Fruit fly (Drosophila melanogaster) whole organism, embryonic: Measurements from ENCODE around the gene CG31687.

Source experiments
- Aef1 ChIP-seq: fragments of 200-800 bp; sonication (Bioruptor generic); IDR thresholded peaks from 3 replicates; pipeline ENCODE4 v1.3.6; 2022; ENCODE audit warnings: missing biosample characterization, missing genetic modification characterization
- B-H1 ChIP-seq: fragments of 200-800 bp; sonication (Bioruptor generic); IDR thresholded peaks from 3 replicates; pipeline ENCODE4 v1.3.6; 2022; ENCODE audit warnings: missing biosample characterization, missing genetic modification characterization
- Bgb ChIP-seq: fragments of 200-800 bp; sonication (Bioruptor generic); IDR thresholded peaks from 2 replicates; pipeline ENCODE4 v1.3.6; 2022; ENCODE audit warnings: missing biosample characterization, missing genetic modification characterization; ENCODE audit not compliant: partially characterized antibody
- CG10959 ChIP-seq: fragments of 200-800 bp; sonication (Bioruptor generic); IDR thresholded peaks from 2 replicates; pipeline ENCODE4 v1.3.6; 2022; ENCODE audit warnings: missing biosample characterization, missing genetic modification characterization
- CG11723 ChIP-seq: fragments of 200-800 bp; sonication (Bioruptor generic); optimal IDR thresholded peaks from 2 replicates; lab custom pipeline; 2017; ENCODE audit warnings: missing biosample characterization, mild to moderate bottlenecking, missing genetic modification characterization
- CG13894 ChIP-seq: fragments of 200-800 bp; sonication (Bioruptor generic); optimal IDR thresholded peaks from 3 replicates; lab custom pipeline; 2018; ENCODE audit warnings: missing biosample characterization, mild to moderate bottlenecking, missing genetic modification characterization, moderate library complexity
- CG15696 ChIP-seq: fragments of 200-800 bp; sonication (Bioruptor generic); optimal IDR thresholded peaks from 2 replicates; lab custom pipeline; 2019; ENCODE audit warnings: missing biosample characterization, mild to moderate bottlenecking, missing genetic modification characterization, moderate library complexity
- CG17359 ChIP-seq: fragments of 200-800 bp; sonication (Bioruptor generic); optimal IDR thresholded peaks from 3 replicates; lab custom pipeline; 2018; ENCODE audit warnings: missing biosample characterization, mild to moderate bottlenecking, missing genetic modification characterization, moderate library complexity
- CG18011 ChIP-seq: fragments of 200-800 bp; sonication (Bioruptor generic); optimal IDR thresholded peaks from 2 replicates; lab custom pipeline; 2017; ENCODE audit warnings: missing biosample characterization, missing genetic modification characterization, mild to moderate bottlenecking, moderate library complexity, missing genotype
- CG2199 ChIP-seq: fragments of 200-800 bp; sonication (Bioruptor generic); IDR thresholded peaks from 3 replicates; pipeline ENCODE4 v1.3.6; 2022; ENCODE audit warnings: missing biosample characterization, missing genetic modification characterization
- CG2202 ChIP-seq: fragments of 200-800 bp; sonication (Bioruptor generic); optimal IDR thresholded peaks from 2 replicates; lab custom pipeline; 2018; ENCODE audit warnings: missing biosample characterization, mild to moderate bottlenecking, missing genetic modification characterization
- CG3847 ChIP-seq: fragments of 200-800 bp; sonication (Bioruptor generic); IDR thresholded peaks from 2 replicates; pipeline ENCODE4 v1.3.6; 2022; ENCODE audit warnings: missing biosample characterization, missing genetic modification characterization
- CG4404 ChIP-seq: fragments of 200-800 bp; sonication (Bioruptor generic); IDR thresholded peaks from 2 replicates; pipeline ENCODE4 v1.3.6; 2022; ENCODE audit warnings: missing biosample characterization, missing genetic modification characterization
- CG4424 ChIP-seq: fragments of 200-800 bp; sonication (Bioruptor generic); optimal IDR thresholded peaks from 3 replicates; lab custom pipeline; 2016; ENCODE audit warnings: missing biosample characterization, missing genetic modification characterization
- CHES-1-like ChIP-seq: fragments of 200-800 bp; sonication (Bioruptor generic); optimal IDR thresholded peaks from 2 replicates; lab custom pipeline; 2016; ENCODE audit warnings: missing biosample characterization, missing genetic modification characterization
- CoRest ChIP-seq: fragments of 200-800 bp; sonication (Bioruptor generic); optimal IDR thresholded peaks from 3 replicates; lab custom pipeline; 2018; ENCODE audit warnings: missing biosample characterization, mild to moderate bottlenecking, missing genetic modification characterization, moderate library complexity
- ERR ChIP-seq: fragments of 200-800 bp; sonication (Bioruptor generic); optimal IDR thresholded peaks from 2 replicates; lab custom pipeline; 2016; ENCODE audit warnings: missing biosample characterization, missing genetic modification characterization
- Elba2 ChIP-seq: fragments of 200-800 bp; sonication (Bioruptor generic); optimal IDR thresholded peaks from 3 replicates; lab custom pipeline; 2016; ENCODE audit warnings: missing biosample characterization, missing genetic modification characterization
- HLHmδ ChIP-seq: fragments of 200-800 bp; sonication (Bioruptor generic); optimal IDR thresholded peaks from 2 replicates; lab custom pipeline; 2018; ENCODE audit warnings: missing biosample characterization, mild to moderate bottlenecking, missing genetic modification characterization, moderate library complexity
- Hr3 ChIP-seq: fragments of 200-800 bp; sonication (Bioruptor generic); optimal IDR thresholded peaks from 3 replicates; lab custom pipeline; 2016; ENCODE audit warnings: missing biosample characterization, missing genetic modification characterization
- Lpt ChIP-seq: fragments of >200 bp; optimal IDR thresholded peaks from 2 replicates; lab custom pipeline; 2018; ENCODE audit warnings: missing biosample characterization, missing genetic modification characterization
- Meics ChIP-seq: fragments of 200-800 bp; sonication (Bioruptor generic); optimal IDR thresholded peaks from 2 replicates; lab custom pipeline; 2017; ENCODE audit warnings: missing biosample characterization, mild to moderate bottlenecking, missing genetic modification characterization
- Myb ChIP-seq: fragments of 200-800 bp; sonication (Bioruptor generic); optimal IDR thresholded peaks from 2 replicates; lab custom pipeline; 2016; ENCODE audit warnings: missing biosample characterization, missing genetic modification characterization
- NC2α ChIP-seq: fragments of 200-800 bp; sonication (Bioruptor generic); optimal IDR thresholded peaks from 2 replicates; lab custom pipeline; 2016; ENCODE audit warnings: missing biosample characterization, missing genetic modification characterization
- Neu2 ChIP-seq: fragments of 200-800 bp; sonication (Bioruptor generic); optimal IDR thresholded peaks from 3 replicates; lab custom pipeline; 2016; ENCODE audit warnings: missing biosample characterization, missing genetic modification characterization, borderline replicate concordance
- Oli ChIP-seq: fragments of 200-800 bp; sonication (Bioruptor generic); optimal IDR thresholded peaks from 2 replicates; lab custom pipeline; 2018; ENCODE audit warnings: missing biosample characterization, mild to moderate bottlenecking, missing genetic modification characterization, moderate library complexity
- Xbp1 ChIP-seq: fragments of 200-800 bp; sonication (Bioruptor generic); optimal IDR thresholded peaks from 3 replicates; lab custom pipeline; 2016; ENCODE audit warnings: missing biosample characterization, mild to moderate bottlenecking, missing genetic modification characterization
- Xrp1 ChIP-seq: fragments of 200-800 bp; sonication (Bioruptor generic); IDR thresholded peaks from 2 replicates; pipeline ENCODE4 v1.3.6; 2022; ENCODE audit warnings: missing biosample characterization, missing genetic modification characterization
- abd-A ChIP-seq: fragments of 200-800 bp; sonication (Bioruptor generic); optimal IDR thresholded peaks from 3 replicates; lab custom pipeline; 2019; ENCODE audit warnings: missing biosample characterization, mild to moderate bottlenecking, missing genetic modification characterization, moderate library complexity
- chinmo ChIP-seq: fragments of 200-800 bp; sonication (Bioruptor generic); IDR thresholded peaks from 4 replicates; pipeline ENCODE4 v1.3.6; 2022; ENCODE audit warnings: missing biosample characterization, missing genetic modification characterization; ENCODE audit not compliant: partially characterized antibody
- ci ChIP-seq: fragments of 200-800 bp; sonication (Bioruptor generic); IDR thresholded peaks from 3 replicates; pipeline ENCODE4 v1.3.6; 2022; ENCODE audit warnings: missing biosample characterization, missing genetic modification characterization
- ewg ChIP-seq: fragments of 200-800 bp; sonication (Bioruptor generic); optimal IDR thresholded peaks from 3 replicates; lab custom pipeline; 2017; ENCODE audit warnings: mild to moderate bottlenecking, missing biosample characterization, missing genetic modification reagents, missing genetic modification characterization
- gfzf ChIP-seq: fragments of 200-800 bp; sonication (Bioruptor generic); optimal IDR thresholded peaks from 2 replicates; lab custom pipeline; 2016; ENCODE audit warnings: missing biosample characterization, mild to moderate bottlenecking, missing genetic modification characterization, moderate library complexity
- kah ChIP-seq: fragments of 200-800 bp; sonication (Bioruptor generic); optimal IDR thresholded peaks from 2 replicates; lab custom pipeline; 2018; ENCODE audit warnings: missing biosample characterization, mild to moderate bottlenecking, missing genetic modification characterization
- kni ChIP-seq: fragments of 200-800 bp; sonication (Bioruptor generic); optimal IDR thresholded peaks from 3 replicates; lab custom pipeline; 2017; ENCODE audit warnings: mild to moderate bottlenecking, missing biosample characterization, missing genetic modification reagents, missing genetic modification characterization
- lmd ChIP-seq: fragments of 200-800 bp; sonication (Bioruptor generic); IDR thresholded peaks from 2 replicates; pipeline ENCODE4 v1.3.6; 2022; ENCODE audit warnings: missing biosample characterization, missing genetic modification characterization
- lov ChIP-seq, 2 experiments: fragments of 200-800 bp in 1 of 2; fragments of >200 bp in 1 of 2; sonication (Bioruptor generic) in 1 of 2; IDR thresholded peaks in 1 of 2; optimal IDR thresholded peaks in 1 of 2; 2 replicates in 1 of 2; 3 replicates in 1 of 2; pipeline versions ENCODE4 v1.3.6 to Lab custom; 2017 to 2022; ENCODE audit warnings: missing biosample characterization in 1 of 2, missing genetic modification characterization in 1 of 2
- org-1 ChIP-seq: fragments of 200-800 bp; sonication (Bioruptor generic); optimal IDR thresholded peaks from 2 replicates; lab custom pipeline; 2017; ENCODE audit warnings: missing biosample characterization, missing genetic modification characterization
- prd ChIP-seq, 3 experiments: fragments of >200 bp in 2 of 3; fragments of 200-800 bp in 1 of 3; sonication (Bioruptor generic) in 1 of 3; optimal IDR thresholded peaks in 2 of 3; IDR thresholded peaks in 1 of 3; 2 replicates in 2 of 3; 3 replicates in 1 of 3; pipeline versions ENCODE4 v1.3.6 to Lab custom; 2017 to 2022; ENCODE audit warnings: missing biosample characterization in 1 of 3, missing genetic modification characterization in 1 of 3
- pros ChIP-seq: fragments of 200-800 bp; sonication (Bioruptor generic); optimal IDR thresholded peaks from 3 replicates; lab custom pipeline; 2019; ENCODE audit warnings: missing biosample characterization, mild to moderate bottlenecking, missing genetic modification characterization, moderate library complexity
- pzg ChIP-seq: fragments of 200-800 bp; sonication (Bioruptor generic); optimal IDR thresholded peaks from 3 replicates; lab custom pipeline; 2018; ENCODE audit warnings: missing biosample characterization, mild to moderate bottlenecking, missing genetic modification characterization, moderate library complexity
- sens ChIP-seq: fragments of 200-800 bp; sonication (Bioruptor generic); peaks from one replicate; lab custom pipeline; 2016; ENCODE audit warnings: missing biosample characterization, missing genetic modification characterization
- sens-2 ChIP-seq: fragments of 200-800 bp; sonication (Bioruptor generic); IDR thresholded peaks from 2 replicates; pipeline ENCODE4 v1.3.6; 2022; ENCODE audit warnings: missing biosample characterization, missing genetic modification characterization
- sima ChIP-seq: fragments of 200-800 bp; sonication (Bioruptor generic); optimal IDR thresholded peaks from 2 replicates; lab custom pipeline; 2016; ENCODE audit warnings: missing biosample characterization, missing genetic modification characterization
- twi ChIP-seq: fragments of 200-800 bp; optimal IDR thresholded peaks from 2 replicates; lab custom pipeline; 2019; ENCODE audit warnings: missing biosample characterization, mild to moderate bottlenecking, missing genetic modification characterization, moderate library complexity
- vfl ChIP-seq: fragments of 200-800 bp; sonication (Bioruptor generic); optimal IDR thresholded peaks from 2 replicates; lab custom pipeline; 2016; ENCODE audit warnings: missing biosample characterization, missing genetic modification characterization
- zen ChIP-seq: fragments of 200-800 bp; sonication (Bioruptor generic); optimal IDR thresholded peaks from 3 replicates; lab custom pipeline; 2018; ENCODE audit warnings: missing biosample characterization, mild to moderate bottlenecking, missing genetic modification characterization, moderate library complexity

CG31687 gene

DNA sequence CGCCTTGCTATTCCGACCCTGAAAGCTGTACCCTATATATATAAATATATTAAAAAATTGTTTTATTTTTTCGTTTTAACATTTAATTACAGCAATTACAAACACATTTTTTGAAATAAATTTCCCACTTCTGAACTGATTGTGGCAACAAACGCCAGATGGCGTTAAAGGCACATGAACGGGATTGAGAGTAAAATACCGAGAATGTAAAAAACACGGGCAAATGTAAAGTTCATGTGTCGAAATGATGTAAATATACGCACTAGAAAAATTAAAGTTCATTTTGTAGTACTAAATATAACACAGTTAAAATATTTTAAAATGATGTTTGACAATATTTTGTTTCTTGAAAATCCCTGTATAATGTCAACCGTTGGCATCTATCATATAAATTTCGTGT, 14.4 kb downstream of the CG31687 start (continued):
- TF ChIP-seq CHES-1-like (GFP tag; lab: Kevin White, UChicago) (no peak), gfzf (GFP tag; lab: Kevin White, UChicago) (no peak), Bgb (GFP tag; lab: Robert Waterston, UW) (peak; percentile 81), sens-2 (GFP tag; lab: Robert Waterston, UW) (peak; percentile 25; the same call in 1 of the 2 replicates), Meics (peak; percentile 44), CG4424 (GFP tag; lab: Kevin White, UChicago) (peak; percentile 49), Lpt (peak; percentile 47), CG11723 (peak; percentile 10), B-H1 (GFP tag; lab: Robert Waterston, UW) (no peak), ERR (GFP tag; lab: Kevin White, UChicago) (no peak), CG3847 (GFP tag; lab: Robert Waterston, UW) (no peak), Neu2 (no peak), NC2α (no peak), CoRest (tag; lab: Kevin White, UChicago) (peak; percentile 24), pzg (GFP tag; lab: Kevin White, UChicago) (peak; percentile 5), ewg (GFP tag; lab: Kevin White, UChicago) (peak; percentile 34), sima (no peak), CG17359 (peak; percentile 47), CG15696 (tag; lab: Kevin White, UChicago) (peak; percentile 21), CG2202 (tag; lab: Kevin White, UChicago) (no peak), Aef1 (no peak), Xbp1 (GFP tag; lab: Kevin White, UChicago) (peak; percentile 26), Oli (tag; lab: Kevin White, UChicago) (no peak)
- TF ChIP-seq, all 482 proteins: peak for 126

DNA sequence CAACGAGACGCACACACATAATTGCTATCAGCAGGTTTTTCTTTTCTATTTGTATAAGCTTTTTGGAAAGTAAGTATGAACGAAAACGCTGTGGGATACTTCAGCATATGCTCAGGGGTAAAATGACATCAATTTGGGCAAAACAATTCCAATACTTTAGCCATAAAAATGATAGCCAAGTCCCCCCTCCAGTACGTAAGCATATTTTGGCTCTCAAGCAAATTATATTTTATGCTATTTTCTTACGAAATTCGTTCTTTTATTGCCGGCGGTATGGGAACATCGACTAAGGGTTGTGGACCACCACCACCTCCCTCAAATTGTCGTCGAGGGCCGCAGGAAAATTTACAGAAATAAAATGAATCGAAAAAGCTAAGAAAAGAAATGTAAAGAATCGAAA, 23.3 kb downstream of the CG31687 start, which contains the start of gene CG43233:
Gene CG43233 (minus strand): TSS at position 101 of the 400 bp plus-strand sequence.
- TF ChIP-seq Hr3 (GFP tag; lab: Kevin White, UChicago) (no peak), twi (tag; lab: Kevin White, UChicago) (no peak), CG18011 (no peak), abd-A (peak; percentile 13), Elba2 (GFP tag; lab: Kevin White, UChicago) (no peak)

DNA sequence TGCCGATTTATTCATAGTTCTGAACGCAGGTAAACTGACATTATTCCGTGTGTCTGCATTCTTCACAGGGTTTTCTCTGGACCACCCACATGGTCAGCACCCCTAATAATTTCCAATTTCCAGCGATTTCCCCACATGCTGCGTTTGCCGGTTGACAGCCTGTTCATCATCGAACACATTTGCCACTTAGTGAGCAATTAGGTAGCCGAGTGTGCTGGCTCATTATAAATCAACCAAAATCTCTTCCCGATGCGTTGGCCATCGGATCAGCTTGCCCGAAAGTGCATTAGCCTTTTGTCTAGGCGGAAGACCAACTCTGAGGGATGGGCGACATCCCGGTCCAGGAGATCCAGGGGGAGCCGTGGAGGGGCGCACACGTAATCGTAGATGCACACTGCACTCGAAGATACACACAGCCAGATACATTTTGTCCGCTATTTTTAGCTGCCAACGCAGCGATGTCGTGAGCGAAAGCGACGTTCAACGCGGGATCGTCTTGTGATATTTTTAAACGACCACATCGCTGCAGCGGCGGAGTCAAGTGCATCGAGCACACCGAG, 26.8 kb downstream of the CG31687 start:
- TF ChIP-seq HLHmδ (GFP tag; lab: Kevin White, UChicago) (peak; percentile 29), kah (GFP tag; lab: Kevin White, UChicago) (peak; percentile 4), CG4404 (GFP tag; lab: Robert Waterston, UW) (0 out of 2 replicates have a peak, but pooled peaks have one; percentile 14), lmd (peak; percentile 56), org-1 (GFP tag; lab: Kevin White, UChicago) (no peak), chinmo (0 out of 4 replicates have a peak, but pooled peaks have one; percentile 15), pros (peak; percentile 41), Myb (GFP tag; lab: Kevin White, UChicago) (no peak), kni (GFP tag; lab: Kevin White, UChicago) (peak; percentile 45), CG13894 (no peak), CG10959 (GFP tag; lab: Robert Waterston, UW) (0 out of 2 replicates have a peak, but pooled peaks have one; percentile 37), ci (0 out of 3 replicates have a peak, but pooled peaks have one; percentile 36), CG2199 (GFP tag; lab: Robert Waterston, UW) (0 out of 3 replicates have a peak, but pooled peaks have one; percentile 44), Xrp1 (GFP tag; lab: Robert Waterston, UW) (peak; percentile 17; the same call in 1 of the 2 replicates), lov (optimal IDR thresholded peaks at IDR 0.05; lab: Kevin White, UChicago) (no peak), lov (GFP tag; IDR thresholded peaks at IDR 0.05; lab: Robert Waterston, UW) (0 out of 3 replicates have a peak, but pooled peaks have one; percentile 46), zen (tag; lab: Kevin White, UChicago) (peak; percentile 31), twi (tag; lab: Kevin White, UChicago) (peak; percentile 98), prd (optimal IDR thresholded peaks at IDR 0.05; lab: Kevin White, UChicago) (no peak), prd (GFP tag; IDR thresholded peaks at IDR 0.05; lab: Robert Waterston, UW) (no peak), sens (GFP tag; lab: Kevin White, UChicago) (peak; percentile 32), vfl (GFP tag; lab: Kevin White, UChicago) (no peak)
